Worm (Caenorhabditis elegans): Measurements from ENCODE around the gene nhr-227.

DNA sequence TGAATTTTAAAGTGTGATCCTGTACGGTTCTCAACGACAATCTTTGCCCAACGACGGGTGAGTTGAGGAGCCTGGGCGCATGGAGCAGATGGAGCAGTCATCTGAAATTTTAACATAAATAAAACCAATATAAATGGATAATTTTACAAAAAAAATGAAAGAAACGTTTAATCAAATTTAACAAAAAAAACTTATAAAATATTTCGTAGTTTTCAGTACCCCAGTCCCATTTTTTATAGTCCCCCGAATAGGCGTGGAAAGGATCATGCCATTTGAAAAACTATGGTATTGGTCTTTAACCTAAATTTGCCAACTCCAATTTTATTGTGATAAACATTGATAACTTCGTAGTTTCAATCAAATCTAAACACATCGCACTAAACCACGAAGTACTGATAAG is 39.8 kb downstream of the nhr-227 start, which contains the start of gene pud-3:
- TF ChIP-seq ceh-9 (tag; optimal IDR thresholded peaks at IDR 0.05) = no peak
- TF ChIP-seq nhr-11 (tag; optimal IDR thresholded peaks at IDR 0.05) = no peak

All from whole organism, L3 larva.